Fruit fly (Drosophila melanogaster): ENCODE results near the gene CG5397.

CG5397 gene

dm6 chr2L:1211528-1211927 is 28.3 kb upstream of the CG5397 start:
- TF ChIP-seq CG9705 (GFP tag; optimal IDR thresholded peaks at IDR 0.05) (no peak), Myc (optimal IDR thresholded peaks at IDR 0.05) (peak; percentile 6)

- TF ChIP-seq pan (optimal IDR thresholded peaks at IDR 0.05) (no peak), rgr (GFP tag; optimal IDR thresholded peaks at IDR 0.05) (no peak), Hr78 (GFP tag; optimal IDR thresholded peaks at IDR 0.05) (no peak)
Measured at dm6 chr2L:1213587-1213986, 26.2 kb upstream of the CG5397 start.

DNA sequence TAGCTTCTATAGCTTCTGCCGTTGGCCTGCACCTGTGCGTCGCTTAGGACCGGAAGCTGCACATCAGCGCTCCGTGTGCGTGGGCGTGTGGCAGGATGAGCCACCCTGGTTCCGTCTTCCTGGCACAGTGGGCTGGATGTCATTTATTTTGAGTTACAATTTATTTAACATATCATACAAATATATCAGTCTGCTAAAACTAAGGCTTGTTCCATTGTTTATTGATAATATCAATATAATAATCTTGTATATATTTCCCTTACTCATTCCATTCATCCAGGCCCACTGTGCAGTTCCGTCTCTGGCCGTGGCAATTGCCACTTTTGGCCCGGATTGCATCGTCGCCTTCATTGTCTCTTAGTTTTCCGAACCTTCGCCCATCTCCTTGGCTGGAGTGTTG is 25.4 kb upstream of the CG5397 start:
- TF ChIP-seq CG9705 (GFP tag; optimal IDR thresholded peaks at IDR 0.05) (no peak), psq (GFP tag; optimal IDR thresholded peaks at IDR 0.05) (no peak), Mio (GFP tag; optimal IDR thresholded peaks at IDR 0.05) (no peak), sv (GFP tag; optimal IDR thresholded peaks at IDR 0.05) (no peak), sage (GFP tag; optimal IDR thresholded peaks at IDR 0.05) (no peak), dsf (GFP tag; optimal IDR thresholded peaks at IDR 0.05; ENCODE audit: borderline replicate concordance) (no peak), pan (optimal IDR thresholded peaks at IDR 0.05) (no peak), Rel (GFP tag; optimal IDR thresholded peaks at IDR 0.05) (no peak), Rel (tag; optimal IDR thresholded peaks at IDR 0.05) (no peak), OdsH (GFP tag; optimal IDR thresholded peaks at IDR 0.05) (no peak), GATAd (GFP tag; optimal IDR thresholded peaks at IDR 0.05) (no peak), br (GFP tag; optimal IDR thresholded peaks at IDR 0.05) (no peak), dl (GFP tag; optimal IDR thresholded peaks at IDR 0.05; ENCODE audit: insufficient read depth in 1 of 2, partially characterized antibody in 2 of 2) (no peak), h (GFP tag; optimal IDR thresholded peaks at IDR 0.05) (no peak), Hr78 (GFP tag; optimal IDR thresholded peaks at IDR 0.05) (no peak), usp (GFP tag; optimal IDR thresholded peaks at IDR 0.05) (no peak)

DNA sequence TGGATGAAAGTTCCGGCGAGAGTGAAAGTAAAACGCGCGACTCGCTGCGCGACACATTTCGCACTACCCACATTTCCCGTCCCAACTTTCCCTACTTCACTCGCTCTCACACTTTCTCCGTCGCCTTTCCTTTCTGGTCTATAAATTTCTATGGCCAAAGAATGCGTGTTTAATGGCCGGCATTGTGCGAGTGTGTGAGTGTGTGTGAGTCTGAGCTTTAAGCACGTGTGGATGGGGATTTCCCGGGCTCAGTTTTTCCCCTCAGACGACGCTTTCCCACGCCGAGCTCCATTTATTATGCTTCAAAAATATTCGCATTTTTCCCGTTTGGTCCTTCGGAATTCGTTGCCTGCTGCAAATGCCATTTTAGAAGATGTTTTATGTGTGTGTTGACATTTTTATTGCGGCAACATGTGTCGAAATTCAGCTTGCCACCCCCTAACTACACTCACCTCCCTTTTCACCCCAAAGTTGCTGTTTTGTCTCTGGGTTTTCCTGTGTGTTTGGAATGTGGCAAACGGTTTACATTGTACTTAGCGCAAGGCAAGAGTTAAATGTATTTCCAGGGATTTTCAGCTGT is 22.7 kb upstream of the CG5397 start:
- TF ChIP-seq Jra (GFP tag; optimal IDR thresholded peaks at IDR 0.05) (no peak), CrebA (GFP tag; optimal IDR thresholded peaks at IDR 0.05; ENCODE audit: borderline replicate concordance) (no peak), Rel (GFP tag; optimal IDR thresholded peaks at IDR 0.05) (no peak), Rel (tag; optimal IDR thresholded peaks at IDR 0.05) (no peak), dl (GFP tag; optimal IDR thresholded peaks at IDR 0.05; ENCODE audit: insufficient read depth in 1 of 2, partially characterized antibody in 2 of 2) (no peak), HLH106 (tag; optimal IDR thresholded peaks at IDR 0.05) (no peak), OdsH (GFP tag; optimal IDR thresholded peaks at IDR 0.05) (no peak), brk (GFP tag; optimal IDR thresholded peaks at IDR 0.05) (no peak), Myc (optimal IDR thresholded peaks at IDR 0.05) (no peak), Hnf4 (GFP tag; optimal IDR thresholded peaks at IDR 0.05) (no peak), Mio (GFP tag; optimal IDR thresholded peaks at IDR 0.05) (no peak), N (GFP tag; optimal IDR thresholded peaks at IDR 0.05) (no peak), Vsx2 (GFP tag; optimal IDR thresholded peaks at IDR 0.05; ENCODE audit: partially characterized antibody) (no peak), pan (optimal IDR thresholded peaks at IDR 0.05) (no peak), foxo (GFP tag; optimal IDR thresholded peaks at IDR 0.05) (no peak), CG32264 (GFP tag; optimal IDR thresholded peaks at IDR 0.05) (no peak), psq (GFP tag; optimal IDR thresholded peaks at IDR 0.05) (no peak)

DNA sequence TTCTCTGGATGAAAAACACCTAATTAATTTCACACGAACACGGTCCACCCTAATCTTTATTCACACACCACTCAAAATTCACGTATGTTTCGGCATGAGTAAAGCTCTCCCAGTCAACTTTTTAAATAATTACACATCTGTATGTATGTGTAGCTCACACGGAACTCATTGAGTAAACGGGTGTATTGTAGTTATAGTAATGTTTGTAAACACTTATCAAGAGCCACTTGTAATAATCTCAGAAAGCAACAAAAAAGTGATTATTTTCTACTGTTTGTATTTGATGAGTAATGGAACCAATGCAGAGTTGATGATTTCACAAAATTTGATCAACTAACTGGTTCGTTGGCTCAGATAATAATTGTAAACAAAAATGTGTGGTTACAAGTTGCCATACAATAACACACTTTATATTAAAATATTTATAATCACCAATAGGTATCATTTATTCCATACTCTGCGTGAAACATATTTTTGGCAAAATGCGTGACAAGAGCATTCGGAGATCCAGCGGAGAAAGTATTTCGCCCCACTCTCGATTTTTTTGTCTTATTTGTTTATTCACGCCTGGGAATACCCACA is 21.9 kb upstream of the CG5397 start:
- no peak for TF ChIP-seq rgr (GFP tag; optimal IDR thresholded peaks at IDR 0.05)
- TF ChIP-seq lola (GFP tag; optimal IDR thresholded peaks at IDR 0.05), result no peak
- peak; percentile 25 for TF ChIP-seq pan (optimal IDR thresholded peaks at IDR 0.05)
- peak; percentile 42 for TF ChIP-seq OdsH (GFP tag; optimal IDR thresholded peaks at IDR 0.05)
- no peak for TF ChIP-seq psq (GFP tag; optimal IDR thresholded peaks at IDR 0.05)

dm6 chr2L:1218475-1218874 is 21.4 kb upstream of the CG5397 start:
- TF ChIP-seq usp (GFP tag; optimal IDR thresholded peaks at IDR 0.05) (no peak), Hnf4 (GFP tag; optimal IDR thresholded peaks at IDR 0.05) (no peak), OdsH (GFP tag; optimal IDR thresholded peaks at IDR 0.05) (no peak), CG9705 (GFP tag; optimal IDR thresholded peaks at IDR 0.05) (no peak), Sp1 (GFP tag; optimal IDR thresholded peaks at IDR 0.05) (no peak), psq (GFP tag; optimal IDR thresholded peaks at IDR 0.05) (no peak), Mio (GFP tag; optimal IDR thresholded peaks at IDR 0.05) (no peak), GATAd (GFP tag; optimal IDR thresholded peaks at IDR 0.05) (no peak), N (GFP tag; optimal IDR thresholded peaks at IDR 0.05) (no peak), rgr (GFP tag; optimal IDR thresholded peaks at IDR 0.05) (no peak), Dfd (GFP tag; optimal IDR thresholded peaks at IDR 0.05) (no peak), brk (GFP tag; optimal IDR thresholded peaks at IDR 0.05) (no peak), fru (GFP tag; optimal IDR thresholded peaks at IDR 0.05) (no peak), Abd-B (GFP tag; optimal IDR thresholded peaks at IDR 0.05) (no peak), Myc (optimal IDR thresholded peaks at IDR 0.05) (no peak), h (GFP tag; optimal IDR thresholded peaks at IDR 0.05) (no peak)
